Worm (Caenorhabditis elegans) whole organism, mixed stage, embryonic: ENCODE results near the gene flp-21.
A peak's percentile ranks its signal among the peaks of the same experiment; 100 is the strongest.

Source experiments
- M03D4.4 ChIP-seq: sonication (generic microtip); optimal IDR thresholded peaks from 2 replicates; lab custom pipeline; 2017; ENCODE audit warnings: mild to moderate bottlenecking, missing genetic modification characterization, missing compliant biosample characterization
- nhr-12 ChIP-seq: fragments of 150-350 bp; optimal IDR thresholded peaks from 2 replicates; lab custom pipeline; 2014; ENCODE audit warnings: missing biosample characterization, missing genetic modification characterization
- nhr-2 ChIP-seq: fragments of 150-350 bp; optimal IDR thresholded peaks from 2 replicates; lab custom pipeline; 2014; ENCODE audit warnings: missing biosample characterization, missing genetic modification characterization
- nhr-28 ChIP-seq: fragments of 150-350 bp; optimal IDR thresholded peaks from 2 replicates; lab custom pipeline; 2014; ENCODE audit warnings: missing biosample characterization, missing genetic modification characterization
- pha-4 ChIP-seq: fragments of 150-350 bp; optimal IDR thresholded peaks from 2 replicates; lab custom pipeline; 2018; ENCODE audit warnings: missing biosample characterization, missing genetic modification reagents, missing genetic modification characterization
- snpc-4 ChIP-seq: fragments of 150-350 bp; optimal IDR thresholded peaks from 2 replicates; lab custom pipeline; 2014; ENCODE audit warnings: missing biosample characterization, missing genetic modification characterization
- sptf-1 ChIP-seq: sonication (generic microtip); optimal IDR thresholded peaks from 2 replicates; lab custom pipeline; 2017; ENCODE audit warnings: mild to moderate bottlenecking, missing genetic modification characterization, moderate library complexity, missing compliant biosample characterization
- unc-39 ChIP-seq: fragments of 150-350 bp; optimal IDR thresholded peaks from 2 replicates; lab custom pipeline; 2014; ENCODE audit warnings: missing biosample characterization, missing genetic modification characterization
- unc-62 ChIP-seq: fragments of 150-350 bp; optimal IDR thresholded peaks from 2 replicates; lab custom pipeline; 2014; ENCODE audit warnings: missing biosample characterization, missing genetic modification reagents, missing genetic modification characterization
- ztf-11 ChIP-seq: fragments of 150-350 bp; optimal IDR thresholded peaks from 2 replicates; lab custom pipeline; 2014; ENCODE audit warnings: missing biosample characterization, missing genetic modification characterization

DNA sequence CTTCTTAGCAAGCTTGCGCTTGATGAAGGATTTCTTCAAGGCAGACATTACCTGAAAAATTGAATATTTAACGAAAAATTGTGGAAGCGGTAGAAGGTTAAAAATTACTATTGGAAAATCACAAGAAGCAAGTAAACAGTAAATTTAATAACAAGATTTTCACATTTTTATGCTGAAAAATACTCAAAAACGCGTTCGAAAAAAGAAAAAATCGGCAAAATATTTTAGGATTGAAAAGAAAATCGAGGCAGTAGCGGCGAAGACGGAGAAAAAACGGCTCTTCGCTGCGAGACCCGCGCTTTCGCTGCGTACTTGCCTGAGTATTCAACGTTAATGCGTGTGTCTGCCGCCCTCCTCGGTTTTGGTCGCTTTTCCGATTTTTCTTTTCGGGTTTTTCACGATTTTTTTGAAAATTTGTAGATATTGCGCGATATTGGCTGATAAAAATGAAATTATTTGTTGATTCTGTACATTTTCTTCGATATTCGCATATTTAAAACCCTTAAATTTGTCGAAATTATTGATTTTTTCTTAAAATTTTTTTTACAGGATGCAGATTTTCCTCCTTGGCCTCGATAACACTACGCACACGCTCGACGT lies 17.0 kb upstream of the flp-21 start, which contains the start of the genes rpl-39 and rps-30:
- no peak for TF ChIP-seq nhr-12 (tag; lab: Kevin White, UChicago)
- no peak for TF ChIP-seq nhr-28 (tag; lab: Kevin White, UChicago)
- no peak for TF ChIP-seq nhr-2
- TF ChIP-seq ztf-11: peak; percentile 8
- peak; percentile 64 for TF ChIP-seq sptf-1 (tag; lab: Kevin White, UChicago)
- no peak for TF ChIP-seq M03D4.4 (tag; lab: Kevin White, UChicago)
- TF ChIP-seq unc-39: no peak
- peak; percentile 19 for TF ChIP-seq unc-62 (GFP tag; lab: Kevin White, UChicago)
- peak; percentile 85 for TF ChIP-seq pha-4
- TF ChIP-seq snpc-4 (tag; lab: Kevin White, UChicago): no peak
